Worm (Caenorhabditis elegans): ENCODE results near the gene thoc-1.

DNA sequence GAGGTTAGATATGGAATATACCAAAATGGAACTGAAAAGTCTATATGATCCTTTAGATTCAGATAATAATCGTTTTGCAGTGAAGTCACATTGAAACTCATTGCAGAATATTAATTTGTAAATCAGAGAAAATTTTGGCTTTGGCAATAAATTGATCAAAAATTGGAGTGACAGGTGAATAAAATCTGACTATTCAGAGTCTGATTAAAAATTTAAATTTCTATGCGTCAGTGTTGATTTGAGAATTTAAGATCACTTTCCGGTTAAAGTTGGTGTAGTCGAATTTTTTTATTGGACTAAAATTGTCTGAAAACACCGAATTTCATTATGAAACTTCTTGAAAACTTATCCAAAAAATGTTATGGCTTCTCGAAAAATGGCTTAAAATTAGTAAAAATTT, 40.2 kb upstream of the thoc-1 start, which contains the start of gene sri-45:
- TF ChIP-seq him-1 (tag; optimal IDR thresholded peaks at IDR 0.05) (no peak), dao-5 (tag; optimal IDR thresholded peaks at IDR 0.05) (no peak), W03F9.2 (tag; optimal IDR thresholded peaks at IDR 0.05) (no peak)
